Worm (Caenorhabditis elegans): ENCODE measurements around the gene acs-17.

Gene acs-17

ce11 chrX:5981698-5982097 lies 37.4 kb upstream of the acs-17 start:
- TF ChIP-seq mab-9 (GFP tag; IDR thresholded peaks at IDR 0.05) (no peak), nhr-85 (tag) (no peak), ceh-82 (tag; optimal IDR thresholded peaks at IDR 0.05) (peak in 1 of 3 experiments; percentile 23), zip-4 (GFP tag; optimal IDR thresholded peaks at IDR 0.05) (no peak), tlp-1 (tag; optimal IDR thresholded peaks at IDR 0.05) (no peak), fkh-4 (tag; optimal IDR thresholded peaks at IDR 0.05; ENCODE audit: borderline replicate concordance) (no peak), pax-3 (tag; optimal IDR thresholded peaks at IDR 0.05) (no peak), zag-1 (tag; optimal IDR thresholded peaks at IDR 0.05) (no peak), snpc-4 (tag; optimal IDR thresholded peaks at IDR 0.05) (no peak), elt-3 (tag; optimal IDR thresholded peaks at IDR 0.05) (no peak), ces-1 (GFP tag; optimal IDR thresholded peaks at IDR 0.05) (no peak), skn-1 (tag; optimal IDR thresholded peaks at IDR 0.05) (no peak), sup-37 (GFP tag; optimal IDR thresholded peaks at IDR 0.05) (no peak), lin-14 (GFP tag; optimal IDR thresholded peaks at IDR 0.05) (peak; percentile 75), nhr-90 (tag; optimal IDR thresholded peaks at IDR 0.05; ENCODE audit: poor library complexity) (no peak), swsn-7 (tag; optimal IDR thresholded peaks at IDR 0.05) (no peak), lin-15B (tag; optimal IDR thresholded peaks at IDR 0.05) (no peak), rnt-1 (tag; optimal IDR thresholded peaks at IDR 0.05) (no peak), irx-1 (tag; optimal IDR thresholded peaks at IDR 0.05) (no peak), nhr-47 (tag; optimal IDR thresholded peaks at IDR 0.05) (peak; percentile 44), fkh-8 (tag; optimal IDR thresholded peaks at IDR 0.05) (peak; percentile 8), jun-1 (tag; optimal IDR thresholded peaks at IDR 0.05) (no peak), fkh-10 (GFP tag; optimal IDR thresholded peaks at IDR 0.05) (peak; percentile 62), ceh-8 (GFP tag; optimal IDR thresholded peaks at IDR 0.05) (no peak), nhr-28 (tag; optimal IDR thresholded peaks at IDR 0.05) (no peak), vab-15 (tag; optimal IDR thresholded peaks at IDR 0.05) (no peak), aha-1 (tag; optimal IDR thresholded peaks at IDR 0.05) (no peak), elt-2 (tag; optimal IDR thresholded peaks at IDR 0.05) (no peak), egl-13 (tag; optimal IDR thresholded peaks at IDR 0.05) (no peak), C04F5.9 (tag; optimal IDR thresholded peaks at IDR 0.05) (no peak), fos-1 (tag; optimal IDR thresholded peaks at IDR 0.05) (no peak), pqm-1 (tag; optimal IDR thresholded peaks at IDR 0.05) (no peak), lsy-2 (tag; optimal IDR thresholded peaks at IDR 0.05) (peak in 1 of 2 experiments; percentile 4), unc-130 (tag; optimal IDR thresholded peaks at IDR 0.05) (no peak)

- TF ChIP-seq ets-5 (GFP tag; IDR thresholded peaks at IDR 0.05) (no peak), ama-1 (optimal IDR thresholded peaks at IDR 0.05) (no peak), nhr-237 (tag; optimal IDR thresholded peaks at IDR 0.05) (no peak), efl-3 (GFP tag; optimal IDR thresholded peaks at IDR 0.05) (no peak), skn-1 (tag; optimal IDR thresholded peaks at IDR 0.05) (no peak), nhr-84 (tag; optimal IDR thresholded peaks at IDR 0.05) (no peak), lin-39 (tag; optimal IDR thresholded peaks at IDR 0.05) (no peak), F16B12.6 (tag; optimal IDR thresholded peaks at IDR 0.05) (no peak), hpl-2 (GFP tag; optimal IDR thresholded peaks at IDR 0.05) (no peak), nhr-20 (tag; optimal IDR thresholded peaks at IDR 0.05) (no peak), hlh-17 (GFP tag; optimal IDR thresholded peaks at IDR 0.05; ENCODE audit: borderline replicate concordance) (no peak)
These were observed 33.4 kb upstream of the acs-17 start, which contains the start of gene kin-2 for ce11 chrX:5977754-5978153. TSS of gene kin-2 (minus strand) at chrX:5977854.

Measured in whole organism, L1 larva.